Worm (Caenorhabditis elegans): ENCODE measurements around the gene sec-31.

ce11 chrIV:11352768-11353167 lies 18.8 kb downstream of the sec-31 start:
- TF ChIP-seq ceh-82 (tag; optimal IDR thresholded peaks at IDR 0.05): no peak
- no peak for TF ChIP-seq nhr-25 (tag; optimal IDR thresholded peaks at IDR 0.05)
- TF ChIP-seq ztf-4 (tag; optimal IDR thresholded peaks at IDR 0.05): no peak
- TF ChIP-seq egl-27 (tag; optimal IDR thresholded peaks at IDR 0.05): no peak
- TF ChIP-seq lin-13 (GFP tag; optimal IDR thresholded peaks at IDR 0.05): no peak
- TF ChIP-seq snpc-4 (tag; optimal IDR thresholded peaks at IDR 0.05): no peak
- TF ChIP-seq R02D3.7 (tag; optimal IDR thresholded peaks at IDR 0.05): no peak
- no peak for TF ChIP-seq ztf-11 (tag; optimal IDR thresholded peaks at IDR 0.05)
- no peak for TF ChIP-seq lin-39 (tag; optimal IDR thresholded peaks at IDR 0.05)
- no peak for TF ChIP-seq nhr-12 (tag; optimal IDR thresholded peaks at IDR 0.05)
- TF ChIP-seq lin-11 (tag; optimal IDR thresholded peaks at IDR 0.05): no peak
- TF ChIP-seq zag-1 (tag; optimal IDR thresholded peaks at IDR 0.05): no peak

Measured in whole organism, L2 larva.